Fruit fly (Drosophila melanogaster) whole organism, embryonic: ENCODE data around the gene CG13123.

Source experiments
- Awh ChIP-seq: fragments of 200-800 bp; sonication (Bioruptor generic); IDR thresholded peaks from 2 replicates; pipeline ENCODE4, ENCODE4 v1.3.6; 2022; ENCODE audit warnings: missing biosample characterization, missing genetic modification characterization
- Bgb ChIP-seq: fragments of 200-800 bp; sonication (Bioruptor generic); IDR thresholded peaks from 2 replicates; pipeline ENCODE4 v1.3.6; 2022; ENCODE audit warnings: missing biosample characterization, missing genetic modification characterization; ENCODE audit not compliant: partially characterized antibody
- CG1024 ChIP-seq: fragments of 200-800 bp; sonication (Bioruptor generic); IDR thresholded peaks from 2 replicates; pipeline ENCODE4 v1.3.6; 2022; ENCODE audit warnings: missing biosample characterization, missing genetic modification characterization
- CG10366 ChIP-seq: fragments of 200-800 bp; sonication (Bioruptor generic); IDR thresholded peaks from 2 replicates; pipeline ENCODE4 v1.3.6; 2022; ENCODE audit warnings: missing biosample characterization, missing genetic modification characterization
- CG11093 ChIP-seq: fragments of 200-800 bp; sonication (Bioruptor generic); IDR thresholded peaks from 3 replicates; pipeline ENCODE4 v1.3.6; 2022; ENCODE audit warnings: missing biosample characterization, missing genetic modification characterization
- CG12236 ChIP-seq: fragments of 200-800 bp; sonication (Bioruptor generic); optimal IDR thresholded peaks from 2 replicates; lab custom pipeline; 2016; ENCODE audit warnings: missing biosample characterization, missing genetic modification characterization
- CG17912 ChIP-seq: fragments of 200-800 bp; sonication (Bioruptor generic); optimal IDR thresholded peaks from 2 replicates; lab custom pipeline; 2018; ENCODE audit warnings: missing biosample characterization, mild to moderate bottlenecking, missing genetic modification characterization
- CG18599 ChIP-seq: fragments of 200-800 bp; sonication (Bioruptor generic); optimal IDR thresholded peaks from 3 replicates; lab custom pipeline; 2017; ENCODE audit warnings: missing biosample characterization, missing genetic modification characterization, mild to moderate bottlenecking, moderate library complexity, missing genetic modification reagents
- CG31365 ChIP-seq: fragments of 200-800 bp; sonication (Bioruptor generic); optimal IDR thresholded peaks from 2 replicates; lab custom pipeline; 2018; ENCODE audit warnings: missing biosample characterization, mild to moderate bottlenecking, missing genetic modification characterization
- CG32532 ChIP-seq: fragments of 200-800 bp; sonication (Bioruptor generic); IDR thresholded peaks from 2 replicates; pipeline ENCODE4 v1.3.6; 2022; ENCODE audit warnings: missing biosample characterization, missing genetic modification characterization
- CG4424 ChIP-seq: fragments of 200-800 bp; sonication (Bioruptor generic); optimal IDR thresholded peaks from 3 replicates; lab custom pipeline; 2016; ENCODE audit warnings: missing biosample characterization, missing genetic modification characterization
- CG4820 ChIP-seq: fragments of 200-800 bp; sonication (Bioruptor generic); optimal IDR thresholded peaks from 3 replicates; lab custom pipeline; 2016; ENCODE audit warnings: missing biosample characterization, missing genetic modification characterization
- CG6765 ChIP-seq: fragments of 200-800 bp; sonication (Bioruptor generic); optimal IDR thresholded peaks from 3 replicates; lab custom pipeline; 2017; ENCODE audit warnings: missing biosample characterization, mild to moderate bottlenecking, missing genetic modification characterization
- CG7372 ChIP-seq: fragments of 200-800 bp; sonication (Bioruptor generic); IDR thresholded peaks from 2 replicates; pipeline ENCODE4 v1.3.6; 2022; ENCODE audit warnings: missing biosample characterization, missing genetic modification characterization
- CG7556 ChIP-seq: fragments of 200-800 bp; sonication (Bioruptor generic); optimal IDR thresholded peaks from 2 replicates; lab custom pipeline; 2017; ENCODE audit warnings: missing biosample characterization, mild to moderate bottlenecking, missing genetic modification characterization
- CG7786 ChIP-seq: fragments of 200-800 bp; sonication (Bioruptor generic); optimal IDR thresholded peaks from 2 replicates; lab custom pipeline; 2016; ENCODE audit warnings: missing biosample characterization, missing genetic modification characterization
- CG9797 ChIP-seq: fragments of 200-800 bp; sonication (Bioruptor generic); optimal IDR thresholded peaks from 3 replicates; lab custom pipeline; 2018; ENCODE audit warnings: missing biosample characterization, mild to moderate bottlenecking, missing genetic modification characterization
- D19B ChIP-seq: fragments of 200-800 bp; sonication (Bioruptor generic); optimal IDR thresholded peaks from 2 replicates; lab custom pipeline; 2017; ENCODE audit warnings: missing biosample characterization, mild to moderate bottlenecking, missing genetic modification characterization
- Dbx ChIP-seq: fragments of 200-800 bp; sonication (Bioruptor generic); IDR thresholded peaks from 3 replicates; pipeline ENCODE4 v1.3.6; 2022; ENCODE audit warnings: missing biosample characterization, missing genetic modification characterization
- Dek ChIP-seq: fragments of 200-800 bp; sonication (Bioruptor generic); optimal IDR thresholded peaks from 3 replicates; lab custom pipeline; 2019; ENCODE audit warnings: missing biosample characterization, mild to moderate bottlenecking, missing genetic modification characterization, moderate library complexity
- E2f1 ChIP-seq: fragments of 200-800 bp; sonication (Bioruptor generic); IDR thresholded peaks from 2 replicates; pipeline ENCODE4 v1.3.6; 2022; ENCODE audit warnings: missing biosample characterization, missing genetic modification characterization
- Fer1 ChIP-seq: fragments of 200-800 bp; sonication (Bioruptor generic); optimal IDR thresholded peaks from 2 replicates; lab custom pipeline; 2017; ENCODE audit warnings: missing biosample characterization, mild to moderate bottlenecking, missing genetic modification characterization
- Fer3 ChIP-seq: fragments of 200-800 bp; sonication (Bioruptor generic); optimal IDR thresholded peaks from 2 replicates; lab custom pipeline; 2018; ENCODE audit warnings: missing biosample characterization, mild to moderate bottlenecking, missing genetic modification characterization, moderate library complexity
- HLH3B ChIP-seq: fragments of 200-800 bp; sonication (Bioruptor generic); IDR thresholded peaks from 2 replicates; pipeline ENCODE4 v1.3.6; 2022; ENCODE audit warnings: missing biosample characterization, missing genetic modification characterization
- Hr3 ChIP-seq: fragments of 200-800 bp; sonication (Bioruptor generic); optimal IDR thresholded peaks from 3 replicates; lab custom pipeline; 2016; ENCODE audit warnings: missing biosample characterization, missing genetic modification characterization
- Myb ChIP-seq: fragments of 200-800 bp; sonication (Bioruptor generic); optimal IDR thresholded peaks from 2 replicates; lab custom pipeline; 2016; ENCODE audit warnings: missing biosample characterization, missing genetic modification characterization
- Nf-YA ChIP-seq: fragments of 200-800 bp; sonication (Bioruptor generic); IDR thresholded peaks from 2 replicates; pipeline ENCODE4 v1.3.6; 2022; ENCODE audit warnings: missing biosample characterization, missing genetic modification characterization
- Optix ChIP-seq: fragments of 200-800 bp; sonication (Bioruptor generic); IDR thresholded peaks from 3 replicates; pipeline ENCODE4 v1.3.6; 2022; ENCODE audit warnings: missing biosample characterization, missing genetic modification characterization
- Pdp1 ChIP-seq, 2 experiments: fragments of 200-800 bp; sonication (Bioruptor generic); optimal IDR thresholded peaks; 3 replicates each; lab custom pipeline; 2016; ENCODE audit warnings: missing biosample characterization in 2 of 2, missing genetic modification characterization in 2 of 2, mild to moderate bottlenecking in 1 of 2, moderate library complexity in 1 of 2
- Rx ChIP-seq: fragments of 200-800 bp; sonication (Bioruptor generic); IDR thresholded peaks from 2 replicates; pipeline ENCODE4 v1.3.6; 2022; ENCODE audit warnings: missing biosample characterization, missing genetic modification characterization
- Ssrp ChIP-seq: fragments of 200-800 bp; sonication (Bioruptor generic); optimal IDR thresholded peaks from 2 replicates; lab custom pipeline; 2018; ENCODE audit warnings: missing biosample characterization, mild to moderate bottlenecking, missing genetic modification characterization, moderate library complexity
- YL-1 ChIP-seq: fragments of 200-800 bp; sonication (Bioruptor generic); optimal IDR thresholded peaks from 3 replicates; lab custom pipeline; 2017; ENCODE audit warnings: missing biosample characterization, mild to moderate bottlenecking, missing genetic modification characterization
- ara ChIP-seq: fragments of 200-800 bp; sonication (Bioruptor generic); IDR thresholded peaks from 2 replicates; pipeline ENCODE4 v1.3.6; 2022; ENCODE audit warnings: missing biosample characterization, missing genetic modification characterization
- az2 ChIP-seq: fragments of 200-800 bp; sonication (Bioruptor generic); optimal IDR thresholded peaks from 3 replicates; lab custom pipeline; 2016; ENCODE audit warnings: missing biosample characterization, missing genetic modification characterization
- bbx ChIP-seq: fragments of 200-800 bp; sonication (Bioruptor generic); IDR thresholded peaks from 2 replicates; pipeline ENCODE4 v1.3.6; 2022; ENCODE audit warnings: missing biosample characterization, missing genetic modification characterization; ENCODE audit not compliant: partially characterized antibody
- bcd ChIP-seq: fragments of 200-800 bp; sonication (Bioruptor generic); optimal IDR thresholded peaks from 2 replicates; lab custom pipeline; 2017; ENCODE audit warnings: missing biosample characterization, mild to moderate bottlenecking, missing genetic modification characterization
- gem ChIP-seq: fragments of 200-800 bp; sonication (Bioruptor generic); optimal IDR thresholded peaks from 2 replicates; lab custom pipeline; 2019; ENCODE audit warnings: missing biosample characterization, mild to moderate bottlenecking, missing genetic modification characterization, moderate library complexity
- grn ChIP-seq: fragments of 200-800 bp; sonication (Bioruptor generic); optimal IDR thresholded peaks from 3 replicates; lab custom pipeline; 2017; ENCODE audit warnings: missing biosample characterization, missing genetic modification characterization
- ham ChIP-seq: fragments of 200-800 bp; sonication (Bioruptor generic); IDR thresholded peaks from 2 replicates; pipeline ENCODE4 v1.3.6; 2022; ENCODE audit warnings: missing biosample characterization, missing genetic modification characterization
- jumu ChIP-seq: fragments of 200-800 bp; sonication (Bioruptor generic); optimal IDR thresholded peaks from 3 replicates; lab custom pipeline; 2016; ENCODE audit warnings: missing biosample characterization, missing genetic modification characterization
- otp ChIP-seq: fragments of 200-800 bp; sonication (Bioruptor generic); IDR thresholded peaks from 3 replicates; pipeline ENCODE4, ENCODE4 v1.3.6; 2022; ENCODE audit warnings: missing biosample characterization, missing genetic modification characterization
- pnt ChIP-seq: fragments of 200-800 bp; sonication (Bioruptor generic); optimal IDR thresholded peaks from 3 replicates; lab custom pipeline; 2016; ENCODE audit warnings: missing biosample characterization, missing genetic modification characterization
- ranshi ChIP-seq: fragments of 200-800 bp; sonication (Bioruptor generic); IDR thresholded peaks from 2 replicates; pipeline ENCODE4 v1.3.6; 2022; ENCODE audit warnings: missing biosample characterization, missing genetic modification characterization
- run ChIP-seq: fragments of 200-800 bp; sonication (Bioruptor generic); optimal IDR thresholded peaks from 3 replicates; lab custom pipeline; 2018; ENCODE audit warnings: missing biosample characterization, mild to moderate bottlenecking, missing genetic modification characterization
- sc ChIP-seq, 3 experiments: fragments of >200 bp in 2 of 3; fragments of 200-800 bp in 1 of 3; sonication (Bioruptor generic) in 1 of 3; optimal IDR thresholded peaks; 2 replicates in 2 of 3; 3 replicates in 1 of 3; lab custom pipeline; 2017; ENCODE audit warnings: mild to moderate bottlenecking in 1 of 3, missing biosample characterization in 1 of 3, missing genetic modification characterization in 1 of 3, missing genetic modification reagents in 1 of 3
- slp2 ChIP-seq: fragments of 200-800 bp; sonication (Bioruptor generic); optimal IDR thresholded peaks from 2 replicates; lab custom pipeline; 2016; ENCODE audit warnings: missing biosample characterization, missing genetic modification characterization
- stc ChIP-seq: fragments of 200-800 bp; sonication (Bioruptor generic); IDR thresholded peaks from 2 replicates; pipeline ENCODE4 v1.3.6; 2022; ENCODE audit warnings: missing biosample characterization, missing genetic modification characterization
- tx ChIP-seq: fragments of 200-800 bp; sonication (Bioruptor generic); optimal IDR thresholded peaks from 2 replicates; lab custom pipeline; 2016; ENCODE audit warnings: missing biosample characterization, missing genetic modification characterization
- unpg ChIP-seq: fragments of 200-800 bp; sonication (Bioruptor generic); optimal IDR thresholded peaks from 3 replicates; lab custom pipeline; 2018; ENCODE audit warnings: missing biosample characterization, mild to moderate bottlenecking, missing genetic modification characterization, moderate library complexity

The CG13123 gene

DNA sequence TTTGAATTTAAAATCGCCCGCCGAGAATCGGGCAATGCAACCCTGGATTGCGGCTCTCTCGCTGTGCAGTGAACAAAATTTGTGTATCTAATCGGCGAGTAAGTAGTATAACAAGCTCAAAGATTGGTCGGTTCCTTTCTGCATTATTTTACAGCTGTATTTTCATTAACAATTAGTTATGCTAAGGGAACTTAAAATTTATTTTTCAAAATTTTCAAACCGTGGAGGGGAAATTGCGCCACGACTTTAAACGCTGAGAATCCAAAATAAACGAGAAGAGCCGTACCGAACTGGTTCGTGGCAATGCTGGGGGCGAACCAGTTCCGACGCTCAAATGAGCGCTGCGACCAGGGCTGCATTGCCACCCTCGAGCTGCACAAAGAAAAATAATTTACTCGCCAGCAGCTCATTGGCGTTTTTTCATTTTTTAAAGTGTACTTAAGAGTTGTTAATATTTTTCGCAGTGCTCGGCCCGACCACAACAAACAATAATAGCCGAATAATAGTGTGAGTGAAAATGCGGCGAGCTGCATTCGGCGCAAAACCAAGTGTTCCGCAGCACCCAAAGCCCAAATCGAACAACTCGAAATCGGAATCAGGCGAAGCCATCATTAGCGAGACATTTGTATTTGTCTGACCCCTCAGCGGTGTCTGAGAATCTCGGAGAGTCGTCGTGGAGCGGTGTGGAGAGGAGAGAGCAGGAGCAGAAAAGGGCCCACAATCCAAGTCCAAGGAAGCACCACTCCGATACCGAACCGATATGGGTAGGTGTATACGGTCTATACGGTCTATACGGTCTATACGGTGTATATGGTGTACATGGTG lies 34.7 kb downstream of the CG13123 start, which contains the start of gene zf30C (continued):
- TF ChIP-seq CG6765 (GFP tag; lab: Kevin White, UChicago) (peak; percentile 55), CG1024 (peak; percentile 82), unpg (peak; percentile 81), Ssrp (tag; lab: Kevin White, UChicago) (peak; percentile 76), CG10366 (GFP tag; lab: Robert Waterston, UW) (peak; percentile 82), CG18599 (peak; percentile 85), CG4820 (GFP tag; lab: Kevin White, UChicago) (peak; percentile 87), D19B (GFP tag; lab: Kevin White, UChicago) (peak; percentile 61), Nf-YA (peak; percentile 30; the same call in 1 of the 2 replicates), otp (GFP tag; lab: Robert Waterston, UW) (peak; percentile 84), stc (GFP tag; lab: Robert Waterston, UW) (peak; percentile 76), CG7556 (GFP tag; lab: Kevin White, UChicago) (peak; percentile 71), Awh (no peak; the same call in 1 of the 2 replicates), Dek (tag; lab: Kevin White, UChicago) (peak; percentile 64), Dbx (GFP tag; lab: Robert Waterston, UW) (peak; percentile 89), tx (GFP tag; lab: Kevin White, UChicago) (peak; percentile 90), bbx (GFP tag; lab: Robert Waterston, UW) (peak; percentile 45; the same call in 1 of the 2 replicates), grn (GFP tag; lab: Kevin White, UChicago) (peak; percentile 12), gem (peak; percentile 85), CG31365 (tag; lab: Kevin White, UChicago) (peak; percentile 15), Rx (GFP tag; lab: Robert Waterston, UW) (peak; percentile 77), Fer1 (peak; percentile 67), ham (0 out of 2 replicates have a peak, but pooled peaks have one; percentile 23), YL-1 (GFP tag; lab: Kevin White, UChicago) (peak; percentile 64), pnt (peak; percentile 90), slp2 (GFP tag; lab: Kevin White, UChicago) (peak; percentile 87), E2f1 (GFP tag; lab: Robert Waterston, UW) (peak; percentile 82), Hr3 (GFP tag; lab: Kevin White, UChicago) (peak; percentile 85), Pdp1 (GFP tag; optimal IDR thresholded peaks at IDR 0.05; lab: Kevin White, UChicago) (peak; percentile 82 to 92), Myb (GFP tag; lab: Kevin White, UChicago) (peak; percentile 83), CG7786 (GFP tag; lab: Kevin White, UChicago) (peak; percentile 95), CG17912 (GFP tag; lab: Kevin White, UChicago) (no peak), Fer3 (tag; lab: Kevin White, UChicago) (peak; percentile 75), az2 (GFP tag; lab: Kevin White, UChicago) (peak; percentile 90), CG7372 (GFP tag; lab: Robert Waterston, UW) (no peak), CG9797 (peak; percentile 3), HLH3B (GFP tag; lab: Robert Waterston, UW) (peak; percentile 70), Optix (peak; percentile 80), run (tag; lab: Kevin White, UChicago) (peak; percentile 31), CG32532 (GFP tag; lab: Robert Waterston, UW) (peak; percentile 91), Bgb (GFP tag; lab: Robert Waterston, UW) (peak; percentile 63), jumu (GFP tag; lab: Kevin White, UChicago) (peak; percentile 91), CG4424 (GFP tag; lab: Kevin White, UChicago) (peak; percentile 82), CG12236 (GFP tag; lab: Kevin White, UChicago) (peak; percentile 60), ara (GFP tag; lab: Robert Waterston, UW) (peak; percentile 83), bcd (GFP tag; lab: Kevin White, UChicago) (peak; percentile 82), sc (optimal IDR thresholded peaks at IDR 0.05; lab: Kevin White, UChicago) (no peak), sc (GFP tag; optimal IDR thresholded peaks at IDR 0.05; lab: Kevin White, UChicago) (peak; percentile 6), ranshi (peak; percentile 84), CG11093 (GFP tag; lab: Robert Waterston, UW) (peak; percentile 78; the same call in 2 of the 3 replicates)
